Worm (Caenorhabditis elegans) whole organism, L3 larva: ENCODE data around the gene nhr-17.

Experiments
- hmg-11 ChIP-seq: sonication (generic microtip); optimal IDR thresholded peaks from 2 replicates; lab custom pipeline; 2016; ENCODE audit warnings: missing genetic modification characterization, missing compliant biosample characterization
- lin-15B ChIP-seq: fragments of 150-350 bp; optimal IDR thresholded peaks from 2 replicates; lab custom pipeline; 2014; ENCODE audit warnings: missing biosample characterization, missing genetic modification characterization
- nhr-11 ChIP-seq: fragments of 150-350 bp; optimal IDR thresholded peaks from 2 replicates; lab custom pipeline; 2014; ENCODE audit warnings: missing biosample characterization, missing genetic modification characterization
- nhr-77 ChIP-seq: fragments of 150-350 bp; optimal IDR thresholded peaks from 2 replicates; lab custom pipeline; 2014; ENCODE audit warnings: missing biosample characterization, missing genetic modification characterization
- skn-1 ChIP-seq: fragments of 150-350 bp; optimal IDR thresholded peaks from 2 replicates; lab custom pipeline; 2014; ENCODE audit warnings: missing biosample characterization, missing genetic modification characterization
- snpc-4 ChIP-seq: fragments of 150-350 bp; optimal IDR thresholded peaks from 2 replicates; lab custom pipeline; 2014; ENCODE audit warnings: missing biosample characterization, missing genetic modification characterization

DNA sequence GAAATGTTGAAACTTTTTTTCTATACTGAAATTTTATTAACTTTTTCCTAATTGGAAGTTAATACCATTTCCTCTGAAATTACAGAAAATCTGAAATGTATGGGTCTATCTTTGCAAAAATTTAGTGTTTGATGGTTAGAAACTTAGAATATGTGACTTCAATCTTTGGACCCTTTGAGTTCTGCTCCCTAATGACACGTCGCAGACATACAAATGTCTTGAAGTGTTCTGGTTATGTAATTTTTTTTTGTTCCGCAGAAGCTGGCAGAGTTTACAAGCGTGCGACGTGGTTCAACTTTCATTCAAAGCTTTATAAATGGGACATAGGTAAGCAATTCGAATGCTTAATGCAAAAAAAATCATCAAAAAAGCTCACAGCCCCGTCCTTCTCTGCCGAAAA, 29.7 kb downstream of the nhr-17 start:
- TF ChIP-seq hmg-11 (tag; lab: Kevin White, UChicago) (no peak), nhr-77 (tag; lab: Kevin White, UChicago) (no peak), nhr-11 (tag; lab: Kevin White, UChicago) (no peak), snpc-4 (no peak), skn-1 (tag; lab: Kevin White, UChicago) (no peak), lin-15B (tag; lab: Kevin White, UChicago) (no peak)
